Worm (Caenorhabditis elegans) whole organism, L4 larva: ENCODE results near the gene tag-314.

Experiments
- ceh-82 ChIP-seq: sonication (generic microtip); optimal IDR thresholded peaks from 2 replicates; lab custom pipeline; 2017; ENCODE audit warnings: missing biosample characterization, missing genetic modification characterization
- zfp-3 ChIP-seq: fragments of 200-800 bp; sonication (Bioruptor generic); conservative IDR thresholded peaks from 2 replicates; pipeline ENCODE4 v1.3.6; 2022; ENCODE audit warnings: missing genetic modification reagents, missing genetic modification characterization, missing compliant biosample characterization

DNA sequence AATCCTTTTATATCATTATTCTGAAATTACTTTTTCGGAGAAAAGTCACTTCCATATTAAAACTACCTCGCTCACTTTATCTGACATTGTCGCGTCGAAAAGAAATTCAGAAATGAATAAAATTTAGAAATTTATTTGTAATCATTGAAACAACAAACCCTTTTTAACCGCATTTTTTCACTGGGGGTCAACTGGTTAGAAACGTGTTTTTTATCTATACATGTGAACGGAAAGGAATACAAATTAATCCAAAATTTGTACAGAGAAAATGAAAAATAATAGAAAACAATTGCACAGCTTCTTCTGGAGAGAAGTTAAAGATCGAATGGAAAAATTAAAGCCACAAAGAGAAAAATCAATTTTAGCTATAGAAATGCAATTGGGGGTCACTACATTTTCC is at the start of gene tag-314:
- TF ChIP-seq ceh-82 (tag; lab: Kevin White, UChicago) = no peak
- TF ChIP-seq zfp-3 (GFP tag; lab: Robert Waterston, UW) = no peak
